Worm (Caenorhabditis elegans) whole organism, L4/young adult: ENCODE results near the gene C55C3.73.

ENCODE experiments used
- dao-5 ChIP-seq: sonication (generic microtip); optimal IDR thresholded peaks from 2 replicates; lab custom pipeline; 2016; ENCODE audit warnings: missing genotype, missing genetic modification characterization, moderate library complexity, missing compliant biosample characterization
- him-1 ChIP-seq: sonication (generic microtip); optimal IDR thresholded peaks from 2 replicates; lab custom pipeline; 2016; ENCODE audit warnings: missing genotype, missing genetic modification reagents, missing genetic modification characterization, missing compliant biosample characterization

- TF ChIP-seq him-1: no peak
- TF ChIP-seq dao-5 (tag; lab: Kevin White, UChicago): no peak
Measured at ce11 chrIV:5749874-5750273, 46.6 kb upstream of the C55C3.73 start.
